Worm (Caenorhabditis elegans): ENCODE data around the gene C47D12.5.

Gene C47D12.5

ce11 chrII:11633509-11633908 is 51.6 kb downstream of the C47D12.5 start, which contains the start of gene din-1:
din-1 (minus strand) TSS chrII:11633609.
- TF ChIP-seq pqm-1 (tag; optimal IDR thresholded peaks at IDR 0.05) (no peak), ceh-14 (tag; optimal IDR thresholded peaks at IDR 0.05) (no peak), sox-2 (GFP tag; IDR thresholded peaks at IDR 0.05) (no peak), K02D7.2 (tag; optimal IDR thresholded peaks at IDR 0.05) (no peak), F13H6.1 (tag; optimal IDR thresholded peaks at IDR 0.05) (no peak), npax-4 (tag; optimal IDR thresholded peaks at IDR 0.05) (no peak)

All from whole organism, late embryonic.